Comparison of ENCODE assay signal across 2 fruit fly cellular contexts in the genomic region with DNA sequence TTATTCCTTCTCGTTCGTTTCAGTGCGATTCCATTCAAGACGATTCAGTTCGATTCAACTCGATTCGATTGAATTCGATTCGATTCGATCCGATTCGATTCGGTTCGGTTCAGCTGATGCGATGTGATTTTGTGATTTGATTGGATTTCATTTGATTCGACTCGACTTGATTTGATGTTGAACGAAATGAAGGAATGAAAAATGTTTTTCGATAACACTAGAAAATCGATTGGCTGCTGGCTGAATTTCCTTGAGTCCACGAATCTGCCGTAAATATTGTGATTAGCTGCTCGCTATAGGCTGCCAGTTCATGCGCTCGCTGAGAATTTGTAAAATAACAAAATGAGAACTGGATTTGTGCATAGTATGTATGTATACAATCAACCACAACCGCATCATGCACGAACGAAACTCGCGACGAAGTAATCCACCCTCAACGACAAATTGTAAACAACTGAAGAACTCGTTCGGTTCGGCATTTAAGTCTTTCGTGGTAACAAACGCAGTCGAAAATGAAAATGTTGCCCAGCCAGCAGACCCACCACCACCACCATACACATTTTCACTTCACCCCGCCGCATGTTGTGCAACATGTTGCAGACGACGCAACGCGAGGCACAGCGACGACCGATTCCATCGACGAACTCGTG.
TF ChIP-seq lines count a peak whose summit lies in the region.

Wnt5 (minus strand) TSS at position 458 of the 650 bp plus-strand sequence.

TF ChIP-seq in whole organism, embryonic, 481 proteins besides CTCF, POLR2A, EP300 and RAD21 (continued from another document and continues in another):
- no peak for TF ChIP-seq CG3838 (GFP tag; optimal IDR thresholded peaks at IDR 0.05; lab: Kevin White, UChicago)
- TF ChIP-seq E2f1 (GFP tag; IDR thresholded peaks at IDR 0.05; lab: Robert Waterston, UW): no peak
- no peak for TF ChIP-seq Hr78 (GFP tag; optimal IDR thresholded peaks at IDR 0.05; lab: Kevin White, UChicago)
- peak; percentile 40; the same call in 1 of the 2 replicates for TF ChIP-seq seq (GFP tag; IDR thresholded peaks at IDR 0.05; lab: Robert Waterston, UW)
- peak; percentile 22; the same call in 1 of the 3 replicates for TF ChIP-seq gce (GFP tag; IDR thresholded peaks at IDR 0.05; lab: Robert Waterston, UW)
- TF ChIP-seq luna (GFP tag; optimal IDR thresholded peaks at IDR 0.05; lab: Kevin White, UChicago): no peak
- TF ChIP-seq CG3065 (GFP tag; optimal IDR thresholded peaks at IDR 0.05; lab: Kevin White, UChicago): no peak
- no peak for TF ChIP-seq B-H2 (GFP tag; optimal IDR thresholded peaks at IDR 0.05; lab: Kevin White, UChicago)
- no peak for TF ChIP-seq cwo (GFP tag; optimal IDR thresholded peaks at IDR 0.05; lab: Kevin White, UChicago)
- no peak for TF ChIP-seq gsb (GFP tag; IDR thresholded peaks at IDR 0.05; lab: Robert Waterston, UW)
- no peak for TF ChIP-seq CG9437 (GFP tag; optimal IDR thresholded peaks at IDR 0.05; lab: Kevin White, UChicago)
- no peak for TF ChIP-seq Trl (optimal IDR thresholded peaks at IDR 0.05; lab: Kevin White, UChicago)
- no peak for TF ChIP-seq Trl (GFP tag; optimal IDR thresholded peaks at IDR 0.05; lab: Kevin White, UChicago)
- no peak for TF ChIP-seq CG15269 (tag; optimal IDR thresholded peaks at IDR 0.05; lab: Kevin White, UChicago)
- TF ChIP-seq Nf-YC (tag; optimal IDR thresholded peaks at IDR 0.05; lab: Kevin White, UChicago): peak; percentile 34
- TF ChIP-seq CG3281 (GFP tag; optimal IDR thresholded peaks at IDR 0.05; lab: Kevin White, UChicago): no peak
- TF ChIP-seq CG15011 (GFP tag; optimal IDR thresholded peaks at IDR 0.05; lab: Kevin White, UChicago): no peak
- no peak for TF ChIP-seq btn (GFP tag; optimal IDR thresholded peaks at IDR 0.05; lab: Kevin White, UChicago)
- no peak for TF ChIP-seq Pdp1 (GFP tag; optimal IDR thresholded peaks at IDR 0.05; lab: Kevin White, UChicago)
- peak; percentile 51 for TF ChIP-seq Med (GFP tag; lab: Kevin White, UChicago)
- peak; percentile 17 for TF ChIP-seq CG17359 (tag; optimal IDR thresholded peaks at IDR 0.05; lab: Kevin White, UChicago)
- TF ChIP-seq CG6854 (GFP tag; optimal IDR thresholded peaks at IDR 0.05; lab: Kevin White, UChicago): no peak
- TF ChIP-seq CG12659 (GFP tag; optimal IDR thresholded peaks at IDR 0.05; lab: Kevin White, UChicago): peak; percentile 56
- peak; percentile 53; the same call in 1 of the 2 replicates for TF ChIP-seq tna (GFP tag; IDR thresholded peaks at IDR 0.05; lab: Robert Waterston, UW; ENCODE audit: partially characterized antibody)
- TF ChIP-seq CG5180 (GFP tag; optimal IDR thresholded peaks at IDR 0.05; lab: Kevin White, UChicago): peak; percentile 97
- TF ChIP-seq oc (tag; optimal IDR thresholded peaks at IDR 0.05; lab: Kevin White, UChicago): peak; percentile 10
- no peak for TF ChIP-seq CG8478 (optimal IDR thresholded peaks at IDR 0.05; lab: Kevin White, UChicago)
- peak; percentile 67; the same call in 1 of the 2 replicates for TF ChIP-seq CG32767 (GFP tag; IDR thresholded peaks at IDR 0.05; lab: Robert Waterston, UW)
- TF ChIP-seq HLHmδ (GFP tag; optimal IDR thresholded peaks at IDR 0.05; lab: Kevin White, UChicago): no peak
- peak; percentile 23; the same call in 1 of the 3 replicates for TF ChIP-seq HLH4C (GFP tag; IDR thresholded peaks at IDR 0.05; lab: Robert Waterston, UW; ENCODE audit: partially characterized antibody)
- no peak for TF ChIP-seq CG16813 (GFP tag; IDR thresholded peaks at IDR 0.05; lab: Robert Waterston, UW; ENCODE audit: partially characterized antibody)
- peak; percentile 46; the same call in 1 of the 2 replicates for TF ChIP-seq onecut (GFP tag; IDR thresholded peaks at IDR 0.05; lab: Robert Waterston, UW)
- no peak for TF ChIP-seq Ravus (GFP tag; IDR thresholded peaks at IDR 0.05; lab: Robert Waterston, UW)
- TF ChIP-seq CG16779 (GFP tag; IDR thresholded peaks at IDR 0.05; lab: Robert Waterston, UW): no peak
- no peak for TF ChIP-seq wor (GFP tag; IDR thresholded peaks at IDR 0.05; lab: Robert Waterston, UW)
- TF ChIP-seq Gsc (GFP tag; IDR thresholded peaks at IDR 0.05; lab: Robert Waterston, UW): no peak
- no peak for TF ChIP-seq H2.0 (GFP tag; IDR thresholded peaks at IDR 0.05; lab: Robert Waterston, UW)
- TF ChIP-seq phol (tag; optimal IDR thresholded peaks at IDR 0.05; lab: Kevin White, UChicago): no peak
- TF ChIP-seq Hmr (GFP tag; optimal IDR thresholded peaks at IDR 0.05; lab: Kevin White, UChicago): no peak
- peak; percentile 85; the same call in 3 of the 4 replicates for TF ChIP-seq chinmo (GFP tag; IDR thresholded peaks at IDR 0.05; lab: Robert Waterston, UW; ENCODE audit: partially characterized antibody)
- TF ChIP-seq CG11504 (tag; optimal IDR thresholded peaks at IDR 0.05; lab: Kevin White, UChicago): peak; percentile 100
- TF ChIP-seq NC2α (GFP tag; optimal IDR thresholded peaks at IDR 0.05; lab: Kevin White, UChicago): no peak
- TF ChIP-seq prd (optimal IDR thresholded peaks at IDR 0.05; lab: Kevin White, UChicago): no peak
- TF ChIP-seq prd (GFP tag; IDR thresholded peaks at IDR 0.05; lab: Robert Waterston, UW): no peak
- TF ChIP-seq CG3847 (GFP tag; IDR thresholded peaks at IDR 0.05; lab: Robert Waterston, UW): no peak
- no peak for TF ChIP-seq CG11560 (tag; IDR thresholded peaks at IDR 0.05; lab: Robert Waterston, UW)
- TF ChIP-seq nmo (GFP tag; optimal IDR thresholded peaks at IDR 0.05; lab: Kevin White, UChicago): no peak
- no peak for TF ChIP-seq Sin3A (optimal IDR thresholded peaks at IDR 0.05; lab: Kevin White, UChicago)
- no peak for TF ChIP-seq Fer2 (tag; optimal IDR thresholded peaks at IDR 0.05; lab: Kevin White, UChicago)
- peak; percentile 9 for TF ChIP-seq CG14710 (tag; optimal IDR thresholded peaks at IDR 0.05; lab: Kevin White, UChicago)
- no peak for TF ChIP-seq CG1024 (GFP tag; IDR thresholded peaks at IDR 0.05; lab: Robert Waterston, UW)
- 0 out of 2 replicates have a peak, but pooled peaks have one; percentile 6 for TF ChIP-seq CG17328 (GFP tag; IDR thresholded peaks at IDR 0.05; lab: Robert Waterston, UW)
- no peak for TF ChIP-seq en (GFP tag; optimal IDR thresholded peaks at IDR 0.05; lab: Kevin White, UChicago)
- TF ChIP-seq fru (optimal IDR thresholded peaks at IDR 0.05; lab: Kevin White, UChicago): no peak
- TF ChIP-seq CG17829 (tag; optimal IDR thresholded peaks at IDR 0.05; lab: Kevin White, UChicago): peak; percentile 37
- no peak for TF ChIP-seq CG16815 (GFP tag; optimal IDR thresholded peaks at IDR 0.05; lab: Kevin White, UChicago)
- TF ChIP-seq CG10654 (GFP tag; optimal IDR thresholded peaks at IDR 0.05; lab: Kevin White, UChicago): no peak
- TF ChIP-seq nom (GFP tag; optimal IDR thresholded peaks at IDR 0.05; lab: Kevin White, UChicago): peak; percentile 50
- TF ChIP-seq Dad (GFP tag; optimal IDR thresholded peaks at IDR 0.05; lab: Kevin White, UChicago): no peak
- TF ChIP-seq E2f2 (GFP tag; IDR thresholded peaks at IDR 0.05; lab: Robert Waterston, UW): 0 out of 2 replicates have a peak, but pooled peaks have one; percentile 14
- TF ChIP-seq kni (GFP tag; optimal IDR thresholded peaks at IDR 0.05; lab: Kevin White, UChicago): peak; percentile 47
- TF ChIP-seq CG1602 (GFP tag; optimal IDR thresholded peaks at IDR 0.05; lab: Kevin White, UChicago): no peak

TF ChIP-seq in whole organism, prepupa, 60 proteins besides CTCF, POLR2A, EP300 and RAD21 (continued from another document):
- no peak for TF ChIP-seq CG6808 (GFP tag; optimal IDR thresholded peaks at IDR 0.05; lab: Kevin White, UChicago)
- no peak for TF ChIP-seq CG10631 (GFP tag; optimal IDR thresholded peaks at IDR 0.05; lab: Kevin White, UChicago)
- no peak for TF ChIP-seq CG11294 (GFP tag; IDR thresholded peaks at IDR 0.05; lab: Robert Waterston, UW)
- TF ChIP-seq Sox102F (GFP tag; optimal IDR thresholded peaks at IDR 0.05; lab: Kevin White, UChicago): no peak
- no peak for TF ChIP-seq esn (GFP tag; optimal IDR thresholded peaks at IDR 0.05; lab: Kevin White, UChicago)
- no peak for TF ChIP-seq lz (GFP tag; optimal IDR thresholded peaks at IDR 0.05; lab: Kevin White, UChicago)
- TF ChIP-seq CG8119 (GFP tag; IDR thresholded peaks at IDR 0.05; lab: Robert Waterston, UW): peak; percentile 43; the same call in 1 of the 3 replicates
- no peak for TF ChIP-seq dac (GFP tag; optimal IDR thresholded peaks at IDR 0.05; lab: Kevin White, UChicago)
- no peak for TF ChIP-seq fd85E (GFP tag; optimal IDR thresholded peaks at IDR 0.05; lab: Kevin White, UChicago)
- no peak for TF ChIP-seq Ets96B (tag; optimal IDR thresholded peaks at IDR 0.05; lab: Kevin White, UChicago)
- TF ChIP-seq svp (GFP tag; lab: Kevin White, UChicago): no peak
- TF ChIP-seq salr (GFP tag; optimal IDR thresholded peaks at IDR 0.05; lab: Kevin White, UChicago): no peak
- no peak for TF ChIP-seq Gug (GFP tag; IDR thresholded peaks at IDR 0.05; lab: Robert Waterston, UW)
- no peak for TF ChIP-seq Hr38 (GFP tag; optimal IDR thresholded peaks at IDR 0.05; lab: Kevin White, UChicago)
- TF ChIP-seq dsx (GFP tag; optimal IDR thresholded peaks at IDR 0.05; lab: Kevin White, UChicago; ENCODE audit: poor library complexity, severe bottlenecking): peak; percentile 42
- no peak for TF ChIP-seq Eip75B (GFP tag; optimal IDR thresholded peaks at IDR 0.05; lab: Kevin White, UChicago)
- TF ChIP-seq Smox (GFP tag; optimal IDR thresholded peaks at IDR 0.05; lab: Kevin White, UChicago): no peak
- TF ChIP-seq Sox14 (GFP tag; optimal IDR thresholded peaks at IDR 0.05; lab: Kevin White, UChicago): no peak
- TF ChIP-seq CG6163 (GFP tag; IDR thresholded peaks at IDR 0.05; lab: Robert Waterston, UW): no peak; the same call in 2 of the 3 replicates
- TF ChIP-seq Ets21C (GFP tag; optimal IDR thresholded peaks at IDR 0.05; lab: Kevin White, UChicago): no peak
- TF ChIP-seq Met (GFP tag; optimal IDR thresholded peaks at IDR 0.05; lab: Kevin White, UChicago): no peak
- TF ChIP-seq CG6854 (GFP tag; optimal IDR thresholded peaks at IDR 0.05; lab: Kevin White, UChicago): peak; percentile 11
- no peak for TF ChIP-seq fkh (GFP tag; optimal IDR thresholded peaks at IDR 0.05; lab: Kevin White, UChicago)
- TF ChIP-seq Lpt (GFP tag; optimal IDR thresholded peaks at IDR 0.05; lab: Kevin White, UChicago): peak; percentile 23
- TF ChIP-seq CG10669 (GFP tag; optimal IDR thresholded peaks at IDR 0.05; lab: Kevin White, UChicago): no peak
- no peak for TF ChIP-seq CG6276 (GFP tag; optimal IDR thresholded peaks at IDR 0.05; lab: Kevin White, UChicago)
- TF ChIP-seq CG8632 (GFP tag; optimal IDR thresholded peaks at IDR 0.05; lab: Kevin White, UChicago): no peak
- TF ChIP-seq CG8319 (GFP tag; optimal IDR thresholded peaks at IDR 0.05; lab: Kevin White, UChicago): no peak
- TF ChIP-seq ss (GFP tag; optimal IDR thresholded peaks at IDR 0.05; lab: Kevin White, UChicago): peak in 1 of 2 experiments; percentile 51
